Worm (Caenorhabditis elegans): ENCODE measurements around the gene K01A6.7.

K01A6.7 gene

DNA sequence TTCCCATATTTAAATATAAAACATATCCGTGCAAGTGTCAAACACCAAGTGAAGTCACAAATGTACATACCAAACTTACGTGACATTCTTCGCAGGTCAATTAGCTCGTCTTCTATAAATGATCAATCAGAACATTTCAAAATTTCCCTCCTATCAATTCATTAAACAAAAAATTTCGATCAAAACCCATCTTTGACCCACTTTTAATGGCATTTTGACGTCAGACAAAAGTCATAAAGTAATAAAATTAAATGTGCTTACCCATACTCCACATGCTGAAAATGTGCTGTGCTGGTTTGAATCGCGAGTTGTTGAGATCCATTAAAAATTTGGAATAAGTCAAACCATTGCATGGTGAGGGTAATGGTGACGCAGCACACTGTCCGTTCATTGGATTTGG lies 31.4 kb upstream of the K01A6.7 start:
- TF ChIP-seq ces-1 (GFP tag; optimal IDR thresholded peaks at IDR 0.05) = no peak
- TF ChIP-seq aha-1 (tag; optimal IDR thresholded peaks at IDR 0.05) = no peak
- no peak for TF ChIP-seq ceh-88 (GFP tag; IDR thresholded peaks at IDR 0.05)
- TF ChIP-seq nhr-19 (GFP tag; conservative IDR thresholded peaks at IDR 0.05) = no peak
- no peak for TF ChIP-seq nhr-11 (tag; optimal IDR thresholded peaks at IDR 0.05)
- TF ChIP-seq ceh-82 (tag; optimal IDR thresholded peaks at IDR 0.05) = no peak
- TF ChIP-seq nhr-71 (tag; optimal IDR thresholded peaks at IDR 0.05) = no peak
- TF ChIP-seq mep-1 (tag; optimal IDR thresholded peaks at IDR 0.05) = no peak
- no peak for TF ChIP-seq mab-9 (GFP tag; IDR thresholded peaks at IDR 0.05)
- TF ChIP-seq nhr-20 (tag; optimal IDR thresholded peaks at IDR 0.05) = no peak
- no peak for TF ChIP-seq ztf-11 (tag; optimal IDR thresholded peaks at IDR 0.05)
- no peak for TF ChIP-seq lin-39 (tag; optimal IDR thresholded peaks at IDR 0.05)
- no peak for TF ChIP-seq C04F5.9 (tag; optimal IDR thresholded peaks at IDR 0.05)
- no peak for TF ChIP-seq unc-62 (GFP tag; optimal IDR thresholded peaks at IDR 0.05)
- no peak for TF ChIP-seq snpc-4 (tag; optimal IDR thresholded peaks at IDR 0.05)

DNA sequence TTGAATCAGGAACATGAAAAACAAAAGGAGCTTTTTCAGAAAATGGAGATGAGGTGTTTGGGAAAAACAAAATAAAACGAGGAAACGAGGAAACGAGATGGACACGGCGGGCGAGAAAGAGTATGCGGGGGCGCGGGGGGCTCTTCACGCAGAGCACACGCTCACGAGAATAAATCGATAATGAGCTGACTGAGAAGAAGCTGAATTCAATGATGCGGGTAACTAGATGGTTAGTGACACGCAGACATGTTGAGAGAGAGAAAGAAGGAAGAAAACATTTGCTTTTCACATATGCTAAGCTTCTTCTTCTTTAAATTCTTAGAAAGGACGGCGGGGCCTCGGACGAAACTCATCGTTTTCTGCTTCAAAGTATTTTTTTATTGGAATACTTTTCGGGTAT lies 27.1 kb upstream of the K01A6.7 start:
- TF ChIP-seq jun-1 (tag; optimal IDR thresholded peaks at IDR 0.05) = peak; percentile 12
- peak; percentile 37 for TF ChIP-seq lir-3 (tag; optimal IDR thresholded peaks at IDR 0.05; ENCODE audit: poor library complexity)
- no peak for TF ChIP-seq ceh-90 (tag; optimal IDR thresholded peaks at IDR 0.05)
- TF ChIP-seq hpl-2 (GFP tag; optimal IDR thresholded peaks at IDR 0.05) = no peak
- peak; percentile 79 for TF ChIP-seq nhr-47 (tag; optimal IDR thresholded peaks at IDR 0.05)
- TF ChIP-seq pqm-1 (tag; optimal IDR thresholded peaks at IDR 0.05) = no peak
- TF ChIP-seq vab-15 (tag; optimal IDR thresholded peaks at IDR 0.05) = no peak
- TF ChIP-seq tbx-2 (tag; optimal IDR thresholded peaks at IDR 0.05) = peak; percentile 57
- TF ChIP-seq snu-23 (GFP tag; optimal IDR thresholded peaks at IDR 0.05) = peak; percentile 69
- TF ChIP-seq isw-1 (GFP tag; IDR thresholded peaks at IDR 0.05) = peak; percentile 56
- no peak for TF ChIP-seq elt-3 (tag; optimal IDR thresholded peaks at IDR 0.05)
- no peak for TF ChIP-seq mef-2 (tag; optimal IDR thresholded peaks at IDR 0.05)
- peak; percentile 41 for TF ChIP-seq zag-1 (tag; optimal IDR thresholded peaks at IDR 0.05)
- peak; percentile 75 for TF ChIP-seq unc-86 (tag; optimal IDR thresholded peaks at IDR 0.05)
- TF ChIP-seq egl-13 (tag; optimal IDR thresholded peaks at IDR 0.05) = peak; percentile 75
- TF ChIP-seq nhr-76 (tag; optimal IDR thresholded peaks at IDR 0.05) = no peak
- no peak for TF ChIP-seq mdl-1 (tag; optimal IDR thresholded peaks at IDR 0.05)
- TF ChIP-seq ztf-11 (tag; optimal IDR thresholded peaks at IDR 0.05) = no peak
- TF ChIP-seq nhr-20 (tag; optimal IDR thresholded peaks at IDR 0.05) = peak; percentile 42
- peak in 1 of 3 experiments; percentile 34 for TF ChIP-seq dpl-1 (GFP tag; optimal IDR thresholded peaks at IDR 0.05)
- peak; percentile 58 for TF ChIP-seq pax-3 (tag; optimal IDR thresholded peaks at IDR 0.05)
- peak; percentile 48 for TF ChIP-seq xbp-1 (tag; optimal IDR thresholded peaks at IDR 0.05)
- no peak for TF ChIP-seq ztf-4 (tag; optimal IDR thresholded peaks at IDR 0.05)
- TF ChIP-seq lin-35 (GFP tag; optimal IDR thresholded peaks at IDR 0.05) = peak in 1 of 2 experiments; percentile 58
- TF ChIP-seq snpc-4 (tag; optimal IDR thresholded peaks at IDR 0.05) = no peak
- no peak for TF ChIP-seq elt-2 (tag; optimal IDR thresholded peaks at IDR 0.05)
- TF ChIP-seq nhr-85 (tag) = no peak
- TF ChIP-seq fkh-4 (tag; optimal IDR thresholded peaks at IDR 0.05; ENCODE audit: borderline replicate concordance) = peak; percentile 20
- TF ChIP-seq dsc-1 (tag; optimal IDR thresholded peaks at IDR 0.05) = peak; percentile 85
- peak; percentile 15 for TF ChIP-seq ceh-8 (GFP tag; optimal IDR thresholded peaks at IDR 0.05)
- no peak for TF ChIP-seq ets-5 (GFP tag; IDR thresholded peaks at IDR 0.05)
- no peak for TF ChIP-seq unc-62 (GFP tag; optimal IDR thresholded peaks at IDR 0.05)
- TF ChIP-seq blmp-1 (tag; optimal IDR thresholded peaks at IDR 0.05) = no peak
- TF ChIP-seq hlh-4 (tag; optimal IDR thresholded peaks at IDR 0.05) = no peak
- TF ChIP-seq lin-15B (tag; optimal IDR thresholded peaks at IDR 0.05) = no peak
- no peak for TF ChIP-seq efl-3 (GFP tag; optimal IDR thresholded peaks at IDR 0.05)
- peak; percentile 73 for TF ChIP-seq swsn-7 (tag; optimal IDR thresholded peaks at IDR 0.05)
- TF ChIP-seq sup-37 (GFP tag; optimal IDR thresholded peaks at IDR 0.05) = no peak
- TF ChIP-seq ama-1 (optimal IDR thresholded peaks at IDR 0.05) = no peak
- TF ChIP-seq fkh-10 (GFP tag; optimal IDR thresholded peaks at IDR 0.05) = peak; percentile 60
- TF ChIP-seq nhr-71 (tag; optimal IDR thresholded peaks at IDR 0.05) = peak; percentile 86
- peak; percentile 23; the same call in 1 of the 2 replicates for TF ChIP-seq ceh-88 (GFP tag; IDR thresholded peaks at IDR 0.05)
- peak; percentile 35 for TF ChIP-seq unc-30 (tag; optimal IDR thresholded peaks at IDR 0.05)

All from whole organism, L1 larva.